Worm (Caenorhabditis elegans) whole organism, L1 larva: ENCODE data around the gene let-716.

Source experiments
- C04F5.9 ChIP-seq: sonication (generic microtip); optimal IDR thresholded peaks from 2 replicates; lab custom pipeline; 2016; ENCODE audit warnings: missing genetic modification characterization, missing compliant biosample characterization
- aha-1 ChIP-seq: fragments of 150-350 bp; optimal IDR thresholded peaks from 2 replicates; lab custom pipeline; 2014; ENCODE audit warnings: missing biosample characterization, missing genetic modification characterization
- aly-2 ChIP-seq: fragments of 150-350 bp; optimal IDR thresholded peaks from 2 replicates; lab custom pipeline; 2014; ENCODE audit warnings: missing biosample characterization, missing genetic modification characterization
- ama-1 ChIP-seq: fragments of 150-350 bp; optimal IDR thresholded peaks from 2 replicates; lab custom pipeline; 2014
- blmp-1 ChIP-seq: fragments of 150-350 bp; optimal IDR thresholded peaks from 2 replicates; lab custom pipeline; 2014; ENCODE audit warnings: missing biosample characterization, missing genetic modification characterization
- dpl-1 ChIP-seq, 3 experiments: fragments of 150-350 bp in 2 of 3; sonication (generic microtip) in 1 of 3; optimal IDR thresholded peaks; 2 replicates each; lab custom pipeline; 2014 to 2017; ENCODE audit warnings: missing biosample characterization in 3 of 3, missing genetic modification characterization in 3 of 3, missing genetic modification reagents in 3 of 3
- efl-1 ChIP-seq, 4 experiments: fragments of 150-350 bp; optimal IDR thresholded peaks in 3 of 4; peaks in 1 of 4; 1 replicate in 1 of 4; 2 replicates in 3 of 4; lab custom pipeline; 2014; ENCODE audit warnings: missing biosample characterization in 2 of 4, missing genetic modification characterization in 2 of 4, missing genetic modification reagents in 2 of 4
- efl-3 ChIP-seq: fragments of 200-800 bp; sonication (Bioruptor generic); optimal IDR thresholded peaks from 2 replicates; lab custom pipeline; 2018; ENCODE audit warnings: mild to moderate bottlenecking, missing genetic modification characterization, missing compliant biosample characterization
- elt-3 ChIP-seq, 6 experiments: fragments of 150-350 bp in 1 of 6; sonication (generic microtip); optimal IDR thresholded peaks; 2 replicates each; lab custom pipeline; 2017 to 2018; ENCODE audit warnings: missing biosample characterization in 6 of 6, missing genetic modification characterization in 6 of 6, inconsistent platforms in 1 of 6
- ets-5 ChIP-seq: fragments of 200-800 bp; sonication (Bioruptor generic); IDR thresholded peaks from 2 replicates; pipeline ENCODE4 v1.3.6; 2022; ENCODE audit warnings: missing genetic modification characterization, missing compliant biosample characterization
- fkh-10 ChIP-seq: sonication (generic microtip); optimal IDR thresholded peaks from 2 replicates; lab custom pipeline; 2017; ENCODE audit warnings: missing biosample characterization, missing genetic modification reagents, missing genetic modification characterization
- fos-1 ChIP-seq: fragments of 150-350 bp; optimal IDR thresholded peaks from 2 replicates; lab custom pipeline; 2014; ENCODE audit warnings: missing biosample characterization, missing genetic modification characterization
- hlh-17 ChIP-seq: fragments of 200-800 bp; sonication (Bioruptor generic); optimal IDR thresholded peaks from 2 replicates; lab custom pipeline; 2018; ENCODE audit warnings: missing genetic modification characterization, mild to moderate bottlenecking, missing compliant biosample characterization, moderate library complexity, borderline replicate concordance
- hlh-4 ChIP-seq: sonication (generic microtip); optimal IDR thresholded peaks from 2 replicates; lab custom pipeline; 2016; ENCODE audit warnings: mild to moderate bottlenecking, missing genetic modification characterization, missing compliant biosample characterization
- hpl-2 ChIP-seq: fragments of 150-350 bp; optimal IDR thresholded peaks from 2 replicates; lab custom pipeline; 2014; ENCODE audit warnings: missing biosample characterization, missing genetic modification reagents, missing genetic modification characterization
- irx-1 ChIP-seq: sonication (generic microtip); optimal IDR thresholded peaks from 2 replicates; lab custom pipeline; 2016; ENCODE audit warnings: missing genetic modification characterization, missing compliant biosample characterization
- isw-1 ChIP-seq: fragments of 200-800 bp; sonication (Bioruptor generic); IDR thresholded peaks from 2 replicates; pipeline ENCODE4 v1.3.6; 2022; ENCODE audit warnings: missing genetic modification characterization, missing compliant biosample characterization
- jun-1 ChIP-seq: fragments of 150-350 bp; optimal IDR thresholded peaks from 2 replicates; lab custom pipeline; 2014; ENCODE audit warnings: missing biosample characterization, missing genetic modification reagents, missing genetic modification characterization
- lin-13 ChIP-seq: fragments of 150-350 bp; optimal IDR thresholded peaks from 2 replicates; lab custom pipeline; 2014; ENCODE audit warnings: missing biosample characterization, missing genetic modification reagents, missing genetic modification characterization
- lin-14 ChIP-seq: fragments of 200-800 bp; sonication (Bioruptor generic); optimal IDR thresholded peaks from 2 replicates; lab custom pipeline; 2018; ENCODE audit warnings: mild to moderate bottlenecking, missing genetic modification characterization, moderate library complexity, missing compliant biosample characterization
- lin-15B ChIP-seq: fragments of 150-350 bp; sonication (generic microtip); optimal IDR thresholded peaks from 3 replicates; lab custom pipeline; 2014; ENCODE audit warnings: missing biosample characterization, missing genetic modification characterization
- lin-35 ChIP-seq, 2 experiments: fragments of 150-350 bp; optimal IDR thresholded peaks; 2 replicates each; lab custom pipeline; 2014; ENCODE audit warnings: missing biosample characterization in 2 of 2, missing genetic modification characterization in 2 of 2, missing genetic modification reagents in 2 of 2
- lin-39 ChIP-seq: fragments of 150-350 bp; optimal IDR thresholded peaks from 2 replicates; lab custom pipeline; 2014; ENCODE audit warnings: missing biosample characterization, missing genetic modification reagents, missing genetic modification characterization
- lsy-2 ChIP-seq, 2 experiments: fragments of 150-350 bp; optimal IDR thresholded peaks; 2 replicates each; lab custom pipeline; 2014; ENCODE audit warnings: missing biosample characterization in 2 of 2, missing genetic modification characterization in 2 of 2
- mdl-1 ChIP-seq, 2 experiments: fragments of 150-350 bp; optimal IDR thresholded peaks; 2 replicates each; lab custom pipeline; 2014 to 2017; ENCODE audit warnings: missing biosample characterization in 2 of 2, missing genetic modification characterization in 2 of 2, inconsistent platforms in 1 of 2
- mef-2 ChIP-seq: fragments of 150-350 bp; optimal IDR thresholded peaks from 2 replicates; lab custom pipeline; 2014; ENCODE audit warnings: missing biosample characterization, missing genetic modification characterization
- mep-1 ChIP-seq: fragments of 150-350 bp; optimal IDR thresholded peaks from 2 replicates; lab custom pipeline; 2014; ENCODE audit warnings: missing biosample characterization, missing genetic modification characterization
- nhr-19 ChIP-seq: fragments of 200-800 bp; sonication (Bioruptor generic); conservative IDR thresholded peaks from 2 replicates; pipeline ENCODE4 v1.3.6; 2022; ENCODE audit warnings: missing genetic modification characterization, missing compliant biosample characterization
- nhr-20 ChIP-seq: sonication (generic microtip); optimal IDR thresholded peaks from 2 replicates; lab custom pipeline; 2016; ENCODE audit warnings: mild to moderate bottlenecking, missing genetic modification characterization, missing compliant biosample characterization
- nhr-237 ChIP-seq: fragments of 150-350 bp; optimal IDR thresholded peaks from 2 replicates; lab custom pipeline; 2014; ENCODE audit warnings: missing biosample characterization, missing genetic modification characterization
- nhr-71 ChIP-seq: sonication (generic microtip); optimal IDR thresholded peaks from 2 replicates; lab custom pipeline; 2016; ENCODE audit warnings: mild to moderate bottlenecking, missing genetic modification characterization, moderate library complexity, missing compliant biosample characterization
- nhr-76 ChIP-seq: sonication (generic microtip); optimal IDR thresholded peaks from 2 replicates; lab custom pipeline; 2017; ENCODE audit warnings: missing biosample characterization, missing genetic modification characterization
- nhr-85 ChIP-seq: sonication (generic microtip); peaks from one replicate; lab custom pipeline; 2016; ENCODE audit warnings: missing genetic modification characterization, inconsistent platforms, missing compliant biosample characterization
- nhr-90 ChIP-seq: sonication (generic microtip); optimal IDR thresholded peaks from 2 replicates; lab custom pipeline; 2016; ENCODE audit warnings: mild to moderate bottlenecking, missing genetic modification characterization, missing compliant biosample characterization; ENCODE audit not compliant: poor library complexity
- pax-3 ChIP-seq: fragments of 200-800 bp; sonication (Bioruptor generic); optimal IDR thresholded peaks from 2 replicates; lab custom pipeline; 2018; ENCODE audit warnings: mild to moderate bottlenecking, missing genetic modification characterization, moderate library complexity, missing compliant biosample characterization
- pqm-1 ChIP-seq: sonication (generic microtip); optimal IDR thresholded peaks from 3 replicates; lab custom pipeline; 2017; ENCODE audit warnings: missing biosample characterization, missing genetic modification characterization
- rnt-1 ChIP-seq: sonication (generic microtip); optimal IDR thresholded peaks from 2 replicates; lab custom pipeline; 2016; ENCODE audit warnings: mild to moderate bottlenecking, missing genetic modification characterization, moderate library complexity, missing compliant biosample characterization
- skn-1 ChIP-seq: fragments of 150-350 bp; optimal IDR thresholded peaks from 2 replicates; lab custom pipeline; 2014; ENCODE audit warnings: missing biosample characterization, missing genetic modification characterization
- snpc-4 ChIP-seq: fragments of 150-350 bp; optimal IDR thresholded peaks from 2 replicates; lab custom pipeline; 2014; ENCODE audit warnings: missing biosample characterization, missing genetic modification characterization
- snu-23 ChIP-seq: sonication (generic microtip); optimal IDR thresholded peaks from 2 replicates; lab custom pipeline; 2016; ENCODE audit warnings: missing genetic modification characterization, missing compliant biosample characterization
- sox-4 ChIP-seq: sonication (generic microtip); optimal IDR thresholded peaks from 2 replicates; lab custom pipeline; 2016; ENCODE audit warnings: missing genetic modification characterization, missing compliant biosample characterization
- sptf-1 ChIP-seq: fragments of 150-350 bp; optimal IDR thresholded peaks from 2 replicates; lab custom pipeline; 2014; ENCODE audit warnings: missing biosample characterization, missing genetic modification characterization
- swsn-7 ChIP-seq: sonication (generic microtip); optimal IDR thresholded peaks from 2 replicates; lab custom pipeline; 2016; ENCODE audit warnings: missing genetic modification characterization, missing compliant biosample characterization
- tbx-2 ChIP-seq: sonication (generic microtip); optimal IDR thresholded peaks from 2 replicates; lab custom pipeline; 2016; ENCODE audit warnings: missing genetic modification characterization, missing compliant biosample characterization
- unc-62 ChIP-seq: fragments of 150-350 bp; optimal IDR thresholded peaks from 2 replicates; lab custom pipeline; 2014; ENCODE audit warnings: missing biosample characterization, missing genetic modification reagents, missing genetic modification characterization
- unc-86 ChIP-seq: sonication (generic microtip); optimal IDR thresholded peaks from 2 replicates; lab custom pipeline; 2016; ENCODE audit warnings: missing genetic modification characterization, missing compliant biosample characterization
- vab-15 ChIP-seq: sonication (generic microtip); optimal IDR thresholded peaks from 2 replicates; lab custom pipeline; 2017; ENCODE audit warnings: missing genotype, mild to moderate bottlenecking, missing genetic modification characterization, missing compliant biosample characterization
- ztf-11 ChIP-seq, 2 experiments: sonication (generic microtip); optimal IDR thresholded peaks; 2 replicates each; lab custom pipeline; 2016 to 2017; ENCODE audit warnings: missing genetic modification characterization in 2 of 2, missing biosample characterization in 1 of 2, missing compliant biosample characterization in 1 of 2
- ztf-4 ChIP-seq: fragments of 150-350 bp; optimal IDR thresholded peaks from 2 replicates; lab custom pipeline; 2014; ENCODE audit warnings: missing biosample characterization, missing genetic modification characterization

let-716 gene

ce11 chrIII:6360114-6360513 lies 23.2 kb upstream of the let-716 start (continued):
- TF ChIP-seq isw-1 (GFP tag; lab: Robert Waterston, UW) (no peak), ztf-4 (tag; lab: Kevin White, UChicago) (no peak), sptf-1 (tag; lab: Kevin White, UChicago) (no peak), hlh-17 (GFP tag; lab: Kevin White, UChicago) (no peak), ets-5 (GFP tag; lab: Robert Waterston, UW) (no peak), nhr-20 (tag; lab: Kevin White, UChicago) (peak; percentile 80), pqm-1 (tag; lab: Kevin White, UChicago) (no peak), aly-2 (no peak), nhr-90 (tag; lab: Kevin White, UChicago) (no peak), nhr-19 (GFP tag; lab: Robert Waterston, UW) (peak; percentile 73), aha-1 (tag; lab: Kevin White, UChicago) (no peak), mep-1 (tag; lab: Kevin White, UChicago) (no peak), skn-1 (tag; lab: Kevin White, UChicago) (no peak), irx-1 (tag; lab: Kevin White, UChicago) (no peak), fos-1 (tag; lab: Kevin White, UChicago) (no peak), nhr-76 (tag; lab: Kevin White, UChicago) (no peak), C04F5.9 (tag; lab: Kevin White, UChicago) (no peak), jun-1 (tag; lab: Kevin White, UChicago) (no peak), efl-3 (GFP tag; lab: Kevin White, UChicago) (no peak), hlh-4 (tag; lab: Kevin White, UChicago) (no peak), unc-62 (GFP tag; lab: Kevin White, UChicago) (no peak), rnt-1 (tag; lab: Kevin White, UChicago) (peak; percentile 84), pax-3 (tag; lab: Kevin White, UChicago) (no peak), efl-1 (optimal IDR thresholded peaks at IDR 0.05; lab: Kevin White, UChicago) (peak; percentile 3 to 28), efl-1 (GFP tag; optimal IDR thresholded peaks at IDR 0.05 in 1 of 2; lab: Kevin White, UChicago) (peak in 1 of 2 experiments; percentile 93), blmp-1 (tag; lab: Kevin White, UChicago) (peak; percentile 61), unc-86 (tag; lab: Kevin White, UChicago) (no peak), nhr-71 (peak; percentile 92), ztf-11 (tag; optimal IDR thresholded peaks at IDR 0.05; lab: Kevin White, UChicago) (no peak), fkh-10 (no peak), lin-39 (tag; lab: Kevin White, UChicago) (peak; percentile 66), swsn-7 (tag; lab: Kevin White, UChicago) (peak; percentile 2)

ce11 chrIII:6360825-6361224 lies 22.5 kb upstream of the let-716 start:
- TF ChIP-seq nhr-71: peak; percentile 56
- TF ChIP-seq nhr-85: peak; percentile 97
- peak in 1 of 2 experiments; percentile 58 for TF ChIP-seq mdl-1 (tag; optimal IDR thresholded peaks at IDR 0.05; lab: Kevin White, UChicago)
- TF ChIP-seq elt-3 (tag; optimal IDR thresholded peaks at IDR 0.05; lab: Kevin White, UChicago): peak in 3 of 6 experiments; percentile 21 to 67 (median 31)
- peak; percentile 18 to 33 for TF ChIP-seq lsy-2 (tag; optimal IDR thresholded peaks at IDR 0.05; lab: Kevin White, UChicago)
- peak; percentile 2 for TF ChIP-seq tbx-2 (tag; lab: Kevin White, UChicago)
- peak; percentile 73 for TF ChIP-seq nhr-20 (tag; lab: Kevin White, UChicago)
- no peak for TF ChIP-seq sox-4
- no peak for TF ChIP-seq mef-2
- TF ChIP-seq nhr-90 (tag; lab: Kevin White, UChicago): peak; percentile 2
- TF ChIP-seq lin-14 (GFP tag; lab: Kevin White, UChicago): peak; percentile 79
- TF ChIP-seq lin-13 (GFP tag; lab: Kevin White, UChicago): peak; percentile 13
- TF ChIP-seq lin-15B (tag; lab: Kevin White, UChicago): no peak
- TF ChIP-seq blmp-1 (tag; lab: Kevin White, UChicago): peak; percentile 94
- no peak for TF ChIP-seq hpl-2
- peak in 1 of 2 experiments; percentile 60 for TF ChIP-seq lin-35 (GFP tag; optimal IDR thresholded peaks at IDR 0.05; lab: Kevin White, UChicago)
- TF ChIP-seq nhr-19 (GFP tag; lab: Robert Waterston, UW): 0 out of 2 replicates have a peak, but pooled peaks have one; percentile 16
- TF ChIP-seq snpc-4: no peak
- TF ChIP-seq snu-23: peak; percentile 51
- peak; percentile 29 for TF ChIP-seq rnt-1 (tag; lab: Kevin White, UChicago)
- no peak for TF ChIP-seq ama-1 (lab: Kevin White, UChicago)
- TF ChIP-seq vab-15 (tag; lab: Kevin White, UChicago): peak; percentile 35
- TF ChIP-seq mep-1 (tag; lab: Kevin White, UChicago): peak; percentile 71
- peak; percentile 20 for TF ChIP-seq skn-1 (tag; lab: Kevin White, UChicago)
- peak in 1 of 3 experiments; percentile 1 for TF ChIP-seq dpl-1 (GFP tag; optimal IDR thresholded peaks at IDR 0.05; lab: Kevin White, UChicago)
- no peak for TF ChIP-seq nhr-237 (tag; lab: Kevin White, UChicago)
